Fruit fly (Drosophila melanogaster): ENCODE data around the gene ssp3.

DNA sequence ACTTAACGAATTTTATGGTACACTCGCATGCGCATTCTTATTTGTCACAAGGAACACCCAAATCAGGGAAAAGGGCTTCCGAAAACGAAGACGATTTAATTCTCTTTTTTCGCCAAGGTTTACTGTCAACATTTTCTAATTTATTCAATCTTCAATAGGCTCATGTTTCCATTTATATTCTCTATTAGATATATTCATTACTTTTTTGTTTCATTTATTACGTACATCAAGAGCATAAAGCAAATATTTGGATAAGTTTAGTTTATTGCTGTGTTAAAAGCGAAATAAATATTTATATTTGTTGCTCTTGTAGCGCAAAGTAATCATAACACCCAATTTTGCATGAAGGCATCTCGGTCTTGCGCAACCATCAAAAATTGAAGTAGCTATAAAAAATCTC, 42.8 kb downstream of the ssp3 start:
- no peak for TF ChIP-seq toe (GFP tag; optimal IDR thresholded peaks at IDR 0.05)
- TF ChIP-seq kay (GFP tag; ENCODE audit: borderline replicate concordance) = no peak
- TF ChIP-seq pad (GFP tag; optimal IDR thresholded peaks at IDR 0.05) = no peak
- TF ChIP-seq cic (GFP tag; optimal IDR thresholded peaks at IDR 0.05) = no peak
- no peak for TF ChIP-seq Mnt (GFP tag; optimal IDR thresholded peaks at IDR 0.05)
